Worm (Caenorhabditis elegans): ENCODE data around the gene C05C8.7.

C05C8.7 gene

DNA sequence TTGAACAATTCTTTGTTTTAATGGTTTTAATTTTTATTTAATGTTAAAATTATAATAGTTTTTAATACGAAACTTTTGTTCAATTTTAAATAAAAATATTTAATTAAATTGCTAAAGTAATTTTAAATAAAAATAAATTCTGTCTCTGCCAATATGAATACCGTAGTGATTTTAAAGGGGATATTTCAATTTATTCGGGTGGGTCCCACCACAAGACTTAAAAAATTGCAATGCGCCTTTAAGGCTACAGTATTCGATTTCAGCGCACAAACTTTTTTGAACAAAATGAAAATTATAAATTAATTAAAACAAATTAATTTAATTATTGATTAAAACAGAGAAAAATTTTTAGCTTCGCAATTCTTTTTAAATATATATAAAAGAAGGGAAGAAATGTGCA, 47.8 kb downstream of the C05C8.7 start:
- TF ChIP-seq tra-4 (tag; optimal IDR thresholded peaks at IDR 0.05) (no peak), flt-1 (GFP tag; IDR thresholded peaks at IDR 0.05) (no peak), hmbx-1 (tag; optimal IDR thresholded peaks at IDR 0.05) (no peak), pes-1 (GFP tag; IDR thresholded peaks at IDR 0.05) (no peak), B0310.2 (tag; optimal IDR thresholded peaks at IDR 0.05) (no peak), ama-1 (optimal IDR thresholded peaks at IDR 0.05) (no peak)

DNA sequence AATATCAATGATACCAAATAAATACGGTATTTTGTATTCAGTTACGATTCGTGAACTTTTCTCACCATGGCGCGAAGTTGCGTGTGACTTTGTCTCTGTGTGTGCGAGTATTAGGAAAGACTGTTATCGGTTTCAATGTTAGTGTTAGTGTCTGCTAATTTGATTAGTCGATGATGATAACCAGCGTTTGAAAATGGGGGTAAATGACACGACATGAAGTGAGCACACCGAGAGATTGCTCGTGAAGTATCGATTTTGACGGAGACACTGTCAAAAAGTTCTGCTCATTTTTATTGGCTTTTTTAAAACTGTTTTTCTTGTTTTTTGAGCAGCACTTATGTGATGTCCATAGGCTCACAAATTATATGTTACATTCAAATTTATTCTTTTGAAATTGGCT, 48.4 kb downstream of the C05C8.7 start:
- TF ChIP-seq ama-1 (optimal IDR thresholded peaks at IDR 0.05) (peak; percentile 21), flt-1 (GFP tag; IDR thresholded peaks at IDR 0.05) (no peak), hnd-1 (tag; optimal IDR thresholded peaks at IDR 0.05) (no peak), ets-7 (tag; optimal IDR thresholded peaks at IDR 0.05) (no peak)

DNA sequence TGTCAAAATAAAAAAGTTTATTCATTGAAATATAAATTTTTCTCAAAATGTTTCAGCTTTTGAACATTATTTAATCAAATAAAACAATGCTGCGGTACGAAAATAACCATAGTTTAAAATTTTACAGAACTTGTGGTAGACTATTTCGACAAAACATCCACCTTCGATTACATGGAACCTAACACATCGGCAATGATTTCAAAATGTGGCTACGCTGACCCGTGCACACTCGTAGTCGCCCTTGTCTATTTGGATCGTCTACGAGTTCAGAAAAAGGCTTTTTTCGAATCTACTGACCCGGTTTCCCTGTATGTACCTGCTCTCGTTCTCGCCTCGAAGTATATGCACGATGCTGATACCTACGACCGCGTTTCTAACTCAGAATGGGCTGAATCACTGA, 49.8 kb downstream of the C05C8.7 start:
- no peak for TF ChIP-seq F13C5.2 (tag; optimal IDR thresholded peaks at IDR 0.05)
- TF ChIP-seq ceh-36 (tag; optimal IDR thresholded peaks at IDR 0.05), result no peak
- no peak for TF ChIP-seq pes-1 (GFP tag; IDR thresholded peaks at IDR 0.05)
- TF ChIP-seq hnd-1 (tag; optimal IDR thresholded peaks at IDR 0.05), result no peak
- TF ChIP-seq B0310.2 (tag; optimal IDR thresholded peaks at IDR 0.05), result no peak
- no peak for TF ChIP-seq sea-1 (GFP tag; conservative IDR thresholded peaks at IDR 0.05)
- TF ChIP-seq tbx-37 (GFP tag; conservative IDR thresholded peaks at IDR 0.05), result no peak
- no peak for TF ChIP-seq ama-1 (optimal IDR thresholded peaks at IDR 0.05)
- no peak for TF ChIP-seq hmg-4 (GFP tag; optimal IDR thresholded peaks at IDR 0.05)
- no peak for TF ChIP-seq ets-7 (tag; optimal IDR thresholded peaks at IDR 0.05)
- no peak for TF ChIP-seq tbx-11 (GFP tag; IDR thresholded peaks at IDR 0.05)
- TF ChIP-seq scrt-1 (GFP tag; IDR thresholded peaks at IDR 0.05), result no peak
- no peak for TF ChIP-seq flt-1 (GFP tag; IDR thresholded peaks at IDR 0.05)
- no peak for TF ChIP-seq aly-1 (tag; optimal IDR thresholded peaks at IDR 0.05)
- TF ChIP-seq tra-4 (tag; optimal IDR thresholded peaks at IDR 0.05), result no peak
- TF ChIP-seq ceh-13 (GFP tag; optimal IDR thresholded peaks at IDR 0.05), result no peak
- TF ChIP-seq hmbx-1 (tag; optimal IDR thresholded peaks at IDR 0.05), result no peak

DNA sequence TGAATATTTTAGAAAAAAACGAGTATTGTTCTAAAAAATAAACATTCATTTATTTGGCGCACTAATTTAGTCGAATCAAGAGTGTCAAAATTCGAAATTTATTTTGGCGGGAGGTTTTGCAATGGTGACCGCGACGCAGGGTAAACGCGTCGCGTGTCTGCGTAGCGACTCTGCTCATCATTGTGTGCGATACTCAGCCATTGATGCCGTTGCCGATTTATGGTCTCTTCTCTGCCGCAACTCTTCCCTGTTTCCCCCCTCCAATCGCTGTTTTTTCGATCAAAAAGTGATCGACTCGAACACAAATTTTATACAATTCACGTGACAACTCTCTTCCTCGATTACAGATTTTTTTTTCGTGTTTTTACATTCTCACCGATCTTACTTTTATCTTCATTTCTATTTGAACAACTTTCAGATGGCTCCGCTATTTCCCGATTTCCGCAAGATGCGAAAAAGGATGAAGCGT, 50.3 kb downstream of the C05C8.7 start, which contains the start of gene F09G2.2:
Gene F09G2.2 (plus strand): TSS at position 419 of the 469 bp plus-strand sequence.
- no peak for TF ChIP-seq hmbx-1 (tag; optimal IDR thresholded peaks at IDR 0.05)
- no peak for TF ChIP-seq hnd-1 (tag; optimal IDR thresholded peaks at IDR 0.05)
- no peak for TF ChIP-seq pes-1 (GFP tag; IDR thresholded peaks at IDR 0.05)
- no peak for TF ChIP-seq tbx-37 (GFP tag; conservative IDR thresholded peaks at IDR 0.05)
- no peak for TF ChIP-seq aly-1 (tag; optimal IDR thresholded peaks at IDR 0.05)
- no peak for TF ChIP-seq scrt-1 (GFP tag; IDR thresholded peaks at IDR 0.05)
- no peak for TF ChIP-seq tbx-11 (GFP tag; IDR thresholded peaks at IDR 0.05)
- TF ChIP-seq hmg-4 (GFP tag; optimal IDR thresholded peaks at IDR 0.05), result peak; percentile 19
- TF ChIP-seq sea-1 (GFP tag; conservative IDR thresholded peaks at IDR 0.05), result no peak
- TF ChIP-seq ets-7 (tag; optimal IDR thresholded peaks at IDR 0.05), result no peak
- 0 out of 2 replicates have a peak, but pooled peaks have one; percentile 12 for TF ChIP-seq flt-1 (GFP tag; IDR thresholded peaks at IDR 0.05)
- TF ChIP-seq ceh-13 (GFP tag; optimal IDR thresholded peaks at IDR 0.05), result no peak
- TF ChIP-seq B0310.2 (tag; optimal IDR thresholded peaks at IDR 0.05), result no peak
- peak; percentile 59 for TF ChIP-seq F13C5.2 (tag; optimal IDR thresholded peaks at IDR 0.05)
- TF ChIP-seq tra-4 (tag; optimal IDR thresholded peaks at IDR 0.05), result no peak
- no peak for TF ChIP-seq ceh-36 (tag; optimal IDR thresholded peaks at IDR 0.05)

- TF ChIP-seq tra-4 (tag; optimal IDR thresholded peaks at IDR 0.05), result no peak
- no peak for TF ChIP-seq aly-1 (tag; optimal IDR thresholded peaks at IDR 0.05)
- no peak for TF ChIP-seq ceh-13 (GFP tag; optimal IDR thresholded peaks at IDR 0.05)
- TF ChIP-seq ets-7 (tag; optimal IDR thresholded peaks at IDR 0.05), result no peak
- no peak for TF ChIP-seq F13C5.2 (tag; optimal IDR thresholded peaks at IDR 0.05)
- no peak for TF ChIP-seq ceh-36 (tag; optimal IDR thresholded peaks at IDR 0.05)
- no peak for TF ChIP-seq sea-1 (GFP tag; conservative IDR thresholded peaks at IDR 0.05)
- TF ChIP-seq hnd-1 (tag; optimal IDR thresholded peaks at IDR 0.05), result no peak
- no peak for TF ChIP-seq hmg-4 (GFP tag; optimal IDR thresholded peaks at IDR 0.05)
- TF ChIP-seq B0310.2 (tag; optimal IDR thresholded peaks at IDR 0.05), result no peak
- no peak for TF ChIP-seq pes-1 (GFP tag; IDR thresholded peaks at IDR 0.05)
- no peak for TF ChIP-seq hmbx-1 (tag; optimal IDR thresholded peaks at IDR 0.05)
- no peak for TF ChIP-seq ama-1 (optimal IDR thresholded peaks at IDR 0.05)
- no peak for TF ChIP-seq tbx-11 (GFP tag; IDR thresholded peaks at IDR 0.05)
- TF ChIP-seq flt-1 (GFP tag; IDR thresholded peaks at IDR 0.05), result no peak
Measured at ce11 chrV:7196037-7196436, 50.8 kb downstream of the C05C8.7 start, which contains the start of gene attf-2. Gene attf-2 (minus strand): TSS chrV:7196137.

ce11 chrV:7194818-7195217, 52.0 kb downstream of the C05C8.7 start:
- TF ChIP-seq ets-7 (tag; optimal IDR thresholded peaks at IDR 0.05), result no peak
- no peak for TF ChIP-seq F13C5.2 (tag; optimal IDR thresholded peaks at IDR 0.05)

- no peak for TF ChIP-seq flt-1 (GFP tag; IDR thresholded peaks at IDR 0.05)
- no peak for TF ChIP-seq B0310.2 (tag; optimal IDR thresholded peaks at IDR 0.05)
- no peak for TF ChIP-seq hmbx-1 (tag; optimal IDR thresholded peaks at IDR 0.05)
- no peak for TF ChIP-seq hmg-4 (GFP tag; optimal IDR thresholded peaks at IDR 0.05)
- TF ChIP-seq aly-1 (tag; optimal IDR thresholded peaks at IDR 0.05), result no peak
- TF ChIP-seq hnd-1 (tag; optimal IDR thresholded peaks at IDR 0.05), result no peak
- no peak for TF ChIP-seq ceh-13 (GFP tag; optimal IDR thresholded peaks at IDR 0.05)
- TF ChIP-seq scrt-1 (GFP tag; IDR thresholded peaks at IDR 0.05), result no peak
- TF ChIP-seq F13C5.2 (tag; optimal IDR thresholded peaks at IDR 0.05), result no peak
- TF ChIP-seq pes-1 (GFP tag; IDR thresholded peaks at IDR 0.05), result no peak
Measured at ce11 chrV:7193562-7193961, 53.3 kb downstream of the C05C8.7 start, which contains the start of gene F09G2.8. Gene F09G2.8 (minus strand): TSS chrV:7193662.
